Fruit fly (Drosophila melanogaster): Measurements from ENCODE around the gene inaF-C.
A peak's percentile ranks its signal among the peaks of the same experiment; 100 is the strongest.

inaF-C gene

DNA sequence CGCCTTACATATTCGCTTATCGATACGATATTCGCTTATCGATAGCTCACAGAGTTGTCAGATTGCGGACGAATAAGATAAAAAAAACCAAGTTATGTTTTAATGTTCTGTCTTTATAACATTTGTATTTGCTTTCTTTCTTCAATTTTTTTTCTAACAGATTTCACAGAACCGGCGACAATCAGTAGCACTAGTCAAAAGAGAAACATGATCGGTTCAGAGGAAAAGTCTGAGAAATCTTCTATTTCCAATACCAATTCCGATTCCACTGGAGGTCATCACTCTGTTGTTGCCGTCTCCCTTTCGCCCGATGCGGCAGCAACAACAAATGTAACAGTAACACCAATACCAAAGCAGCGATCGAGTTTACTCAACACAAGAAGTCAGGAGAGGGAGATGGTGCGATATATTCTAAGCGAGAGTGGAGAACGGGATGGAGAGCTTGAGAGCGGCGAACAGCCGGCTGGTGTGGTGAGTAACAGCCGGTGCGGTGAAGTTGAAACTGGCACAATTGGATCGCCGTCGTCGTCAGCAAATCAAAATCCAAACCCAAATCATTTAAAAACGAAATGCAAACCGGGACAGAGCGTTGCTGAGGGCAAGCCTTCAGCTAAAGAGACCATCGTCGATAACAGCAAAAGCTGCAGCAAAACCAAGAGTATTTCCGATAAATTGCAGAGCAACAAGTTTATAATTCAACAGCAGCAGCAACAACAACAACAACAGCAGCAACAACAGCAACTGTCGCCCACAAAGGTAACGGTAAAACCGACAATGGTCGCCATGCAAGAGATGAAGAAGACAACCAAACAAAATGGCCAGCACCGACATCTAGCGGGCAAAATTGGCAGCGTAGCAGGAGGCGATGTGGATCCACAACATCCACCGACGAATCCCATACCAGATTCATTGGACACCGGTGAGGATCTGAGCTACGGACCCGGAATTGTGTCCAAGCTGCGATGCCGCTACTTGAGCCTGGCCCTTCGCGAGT, 49.7 kb downstream of the inaF-C start (continued):
- TF ChIP-seq CG4854 (GFP tag; optimal IDR thresholded peaks at IDR 0.05) (peak; percentile 38), CG4282 (GFP tag; optimal IDR thresholded peaks at IDR 0.05) (peak; percentile 65), trh (GFP tag; optimal IDR thresholded peaks at IDR 0.05) (peak; percentile 18), dmrt99B (tag; optimal IDR thresholded peaks at IDR 0.05) (peak; percentile 71), CG17186 (GFP tag; optimal IDR thresholded peaks at IDR 0.05) (no peak), Atf3 (GFP tag; optimal IDR thresholded peaks at IDR 0.05) (peak; percentile 23), Trl (optimal IDR thresholded peaks at IDR 0.05) (peak; percentile 77 to 85), Trl (GFP tag; optimal IDR thresholded peaks at IDR 0.05) (peak; percentile 76), CG8478 (optimal IDR thresholded peaks at IDR 0.05) (peak; percentile 75), CG7357 (GFP tag; IDR thresholded peaks at IDR 0.05) (no peak), CG9876 (GFP tag; optimal IDR thresholded peaks at IDR 0.05) (peak; percentile 35), Sox102F (GFP tag; optimal IDR thresholded peaks at IDR 0.05) (peak; percentile 61), TFAM (GFP tag; optimal IDR thresholded peaks at IDR 0.05) (no peak), jing (GFP tag; optimal IDR thresholded peaks at IDR 0.05) (no peak), CG10543 (GFP tag; optimal IDR thresholded peaks at IDR 0.05) (peak; percentile 78), CG33557 (GFP tag; optimal IDR thresholded peaks at IDR 0.05) (peak; percentile 18), CG12942 (GFP tag; optimal IDR thresholded peaks at IDR 0.05) (peak; percentile 64), Opbp (GFP tag; IDR thresholded peaks at IDR 0.05; ENCODE audit: partially characterized antibody) (no peak), CG11696 (GFP tag; IDR thresholded peaks at IDR 0.05) (no peak), Awh (GFP tag; IDR thresholded peaks at IDR 0.05) (0 out of 2 replicates have a peak, but pooled peaks have one; percentile 22), grn (GFP tag; optimal IDR thresholded peaks at IDR 0.05) (peak; percentile 65), pzg (GFP tag; optimal IDR thresholded peaks at IDR 0.05) (peak; percentile 50), en (GFP tag; optimal IDR thresholded peaks at IDR 0.05) (peak; percentile 14), Side (GFP tag; optimal IDR thresholded peaks at IDR 0.05) (peak; percentile 70), Camta (GFP tag; optimal IDR thresholded peaks at IDR 0.05) (peak; percentile 61), MESR4 (GFP tag; optimal IDR thresholded peaks at IDR 0.05) (peak; percentile 34), CG14860 (GFP tag; IDR thresholded peaks at IDR 0.05; ENCODE audit: partially characterized antibody) (no peak), zen (tag; optimal IDR thresholded peaks at IDR 0.05) (peak; percentile 10), her (GFP tag; optimal IDR thresholded peaks at IDR 0.05) (peak; percentile 55), CG34422 (GFP tag; IDR thresholded peaks at IDR 0.05) (no peak), nerfin-1 (tag; optimal IDR thresholded peaks at IDR 0.05) (peak; percentile 30), run (tag; optimal IDR thresholded peaks at IDR 0.05) (no peak), stc (GFP tag; IDR thresholded peaks at IDR 0.05) (0 out of 2 replicates have a peak, but pooled peaks have one; percentile 6), Blimp-1 (GFP tag; optimal IDR thresholded peaks at IDR 0.05) (peak; percentile 40), CG4404 (GFP tag; IDR thresholded peaks at IDR 0.05) (no peak), slbo (GFP tag; IDR thresholded peaks at IDR 0.05) (peak; percentile 62), CG16813 (GFP tag; IDR thresholded peaks at IDR 0.05; ENCODE audit: partially characterized antibody) (peak; percentile 54), Nf-YA (GFP tag; IDR thresholded peaks at IDR 0.05) (no peak), Dbx (GFP tag; IDR thresholded peaks at IDR 0.05) (peak; percentile 63; the same call in 2 of the 3 replicates), tap (tag; optimal IDR thresholded peaks at IDR 0.05) (peak; percentile 63), schlank (tag; optimal IDR thresholded peaks at IDR 0.05) (no peak), cas (GFP tag; IDR thresholded peaks at IDR 0.05) (no peak), GATAe (GFP tag; conservative IDR thresholded peaks at IDR 0.05) (no peak), ftz-f1 (GFP tag; optimal IDR thresholded peaks at IDR 0.05) (peak; percentile 95), ap (GFP tag; IDR thresholded peaks at IDR 0.05) (no peak), tup (GFP tag; optimal IDR thresholded peaks at IDR 0.05) (no peak), dan (GFP tag; IDR thresholded peaks at IDR 0.05) (no peak), slou (GFP tag; optimal IDR thresholded peaks at IDR 0.05) (peak; percentile 13), CG12155 (GFP tag; optimal IDR thresholded peaks at IDR 0.05) (peak; percentile 61)
